Worm (Caenorhabditis elegans) whole organism, L4 larva: Measurements from ENCODE around the gene mlt-9.

Source experiments
- D1046.2 ChIP-seq: fragments of 200-800 bp; sonication (Bioruptor generic); IDR thresholded peaks from 2 replicates; pipeline ENCODE4 v1.3.6; 2022; ENCODE audit warnings: missing genetic modification characterization, missing compliant biosample characterization
- F26F4.8 ChIP-seq: fragments of 200-800 bp; sonication (Bioruptor generic); conservative IDR thresholded peaks from 2 replicates; pipeline ENCODE4 v1.3.6; 2022; ENCODE audit warnings: missing genetic modification characterization, missing compliant biosample characterization
- Y105C5A.15 ChIP-seq: fragments of 200-800 bp; sonication (Bioruptor generic); IDR thresholded peaks from 2 replicates; pipeline ENCODE4 v1.3.6; 2022; ENCODE audit warnings: missing genetic modification characterization, missing compliant biosample characterization
- Y5F2A.4 ChIP-seq: fragments of 200-800 bp; sonication (Bioruptor generic); optimal IDR thresholded peaks from 2 replicates; lab custom pipeline; 2018; ENCODE audit warnings: mild to moderate bottlenecking, missing genetic modification characterization, missing compliant biosample characterization
- ZK337.2 ChIP-seq: fragments of 200-800 bp; sonication (Bioruptor generic); IDR thresholded peaks from 2 replicates; pipeline ENCODE4 v1.3.6; 2022; ENCODE audit warnings: missing genetic modification reagents, missing genetic modification characterization, missing compliant biosample characterization
- aha-1 ChIP-seq: fragments of 150-350 bp; peaks from one replicate; lab custom pipeline; 2014; ENCODE audit warnings: missing biosample characterization, missing genetic modification characterization
- aly-2 ChIP-seq: sonication (generic microtip); optimal IDR thresholded peaks from 2 replicates; lab custom pipeline; 2018; ENCODE audit warnings: missing biosample characterization, missing genetic modification characterization
- ceh-62 ChIP-seq: sonication (generic microtip); optimal IDR thresholded peaks from 2 replicates; lab custom pipeline; 2017; ENCODE audit warnings: missing biosample characterization, missing genetic modification characterization
- ces-1 ChIP-seq: fragments of 150-350 bp; sonication (generic microtip); optimal IDR thresholded peaks from 4 replicates; lab custom pipeline; 2014; ENCODE audit warnings: missing biosample characterization, missing genetic modification reagents, missing genetic modification characterization
- ctbp-1 ChIP-seq: fragments of 200-800 bp; sonication (Bioruptor generic); IDR thresholded peaks from 2 replicates; pipeline ENCODE4 v1.3.6; 2022; ENCODE audit warnings: missing genetic modification reagents, missing genetic modification characterization, missing compliant biosample characterization
- egl-27 ChIP-seq: sonication (generic microtip); optimal IDR thresholded peaks from 3 replicates; lab custom pipeline; 2017; ENCODE audit warnings: missing biosample characterization, missing genetic modification reagents, missing genetic modification characterization
- egl-43 ChIP-seq: fragments of 200-800 bp; sonication (Bioruptor generic); IDR thresholded peaks from 2 replicates; pipeline ENCODE4 v1.3.6; 2022; ENCODE audit warnings: missing genetic modification reagents, missing genetic modification characterization, missing compliant biosample characterization
- fkh-10 ChIP-seq: fragments of 150-350 bp; optimal IDR thresholded peaks from 2 replicates; lab custom pipeline; 2014; ENCODE audit warnings: missing biosample characterization, missing genetic modification reagents, missing genetic modification characterization
- hlh-30 ChIP-seq: sonication (generic microtip); optimal IDR thresholded peaks from 2 replicates; lab custom pipeline; 2017; ENCODE audit warnings: antibody characterized with exemption, mild to moderate bottlenecking, missing genetic modification characterization, missing compliant biosample characterization; ENCODE audit not compliant: insufficient read depth
- lim-7 ChIP-seq: fragments of 200-800 bp; sonication (Bioruptor generic); IDR thresholded peaks from 2 replicates; pipeline ENCODE4 v1.3.6; 2022; ENCODE audit warnings: missing genetic modification characterization, missing compliant biosample characterization
- lin-15B ChIP-seq: fragments of 150-350 bp; sonication (generic microtip); optimal IDR thresholded peaks from 3 replicates; lab custom pipeline; 2014; ENCODE audit warnings: missing biosample characterization, missing genetic modification characterization
- lin-39 ChIP-seq: fragments of 150-350 bp; optimal IDR thresholded peaks from 2 replicates; lab custom pipeline; 2014; ENCODE audit warnings: missing biosample characterization, missing genetic modification reagents, missing genetic modification characterization
- madf-5 ChIP-seq, 2 experiments: fragments of 200-800 bp; sonication (Bioruptor generic); IDR thresholded peaks; 2 replicates each; pipeline ENCODE4 v1.3.6; 2022; ENCODE audit warnings: missing compliant biosample characterization in 2 of 2, missing genetic modification characterization in 2 of 2
- madf-9 ChIP-seq: fragments of 200-800 bp; sonication (Bioruptor generic); conservative IDR thresholded peaks from 2 replicates; pipeline ENCODE4 v1.3.6; 2022; ENCODE audit warnings: missing genetic modification reagents, missing genetic modification characterization, missing compliant biosample characterization
- mdl-1 ChIP-seq, 2 experiments: fragments of 150-350 bp in 1 of 2; sonication (generic microtip) in 1 of 2; optimal IDR thresholded peaks; 2 replicates each; lab custom pipeline; 2014 to 2017; ENCODE audit warnings: missing biosample characterization in 2 of 2, missing genetic modification characterization in 2 of 2
- mxl-2 ChIP-seq: fragments of 200-800 bp; sonication (Bioruptor generic); conservative IDR thresholded peaks from 2 replicates; pipeline ENCODE4 v1.3.6; 2022; ENCODE audit warnings: missing genetic modification reagents, missing genetic modification characterization, missing compliant biosample characterization
- nhr-11 ChIP-seq: fragments of 150-350 bp; optimal IDR thresholded peaks from 2 replicates; lab custom pipeline; 2014; ENCODE audit warnings: missing biosample characterization, missing genetic modification characterization
- nhr-111 ChIP-seq: fragments of 200-800 bp; sonication (Bioruptor generic); optimal IDR thresholded peaks from 2 replicates; lab custom pipeline; 2018; ENCODE audit warnings: mild to moderate bottlenecking, missing genetic modification characterization, missing compliant biosample characterization
- nhr-41 ChIP-seq: fragments of 200-800 bp; sonication (Bioruptor generic); IDR thresholded peaks from 2 replicates; pipeline ENCODE4 v1.3.6; 2022; ENCODE audit warnings: missing genetic modification reagents, missing genetic modification characterization, missing compliant biosample characterization
- nhr-42 ChIP-seq: fragments of 200-800 bp; sonication (Bioruptor generic); IDR thresholded peaks from 2 replicates; pipeline ENCODE4 v1.3.6; 2022; ENCODE audit warnings: missing genetic modification characterization, missing compliant biosample characterization
- nhr-76 ChIP-seq: fragments of 150-350 bp; optimal IDR thresholded peaks from 2 replicates; lab custom pipeline; 2014; ENCODE audit warnings: missing biosample characterization, missing genetic modification characterization
- pha-4 ChIP-seq, 2 experiments: fragments of 150-350 bp in 1 of 2; fragments of 200-800 bp in 1 of 2; sonication (Bioruptor generic) in 1 of 2; IDR thresholded peaks in 1 of 2; optimal IDR thresholded peaks in 1 of 2; 2 replicates each; pipeline versions ENCODE4 v1.3.6 to Lab custom; 2014 to 2022; ENCODE audit warnings: missing genetic modification characterization in 2 of 2, missing genetic modification reagents in 2 of 2, missing biosample characterization in 1 of 2, missing compliant biosample characterization in 1 of 2
- set-16 ChIP-seq: fragments of 200-800 bp; sonication (Bioruptor generic); IDR thresholded peaks from 2 replicates; pipeline ENCODE4 v1.3.6; 2022; ENCODE audit warnings: missing genetic modification reagents, missing genetic modification characterization, missing compliant biosample characterization
- tag-97 ChIP-seq: fragments of 200-800 bp; sonication (Bioruptor generic); IDR thresholded peaks from 2 replicates; pipeline ENCODE4 v1.3.6; 2022; ENCODE audit warnings: missing genetic modification characterization, missing compliant biosample characterization
- unc-130 ChIP-seq: sonication (generic microtip); optimal IDR thresholded peaks from 2 replicates; lab custom pipeline; 2016; ENCODE audit warnings: missing genetic modification reagents, missing genetic modification characterization, missing compliant biosample characterization
- unc-39 ChIP-seq: sonication (generic microtip); optimal IDR thresholded peaks from 2 replicates; lab custom pipeline; 2017; ENCODE audit warnings: missing biosample characterization, missing genetic modification characterization
- zfp-2 ChIP-seq: sonication (generic microtip); optimal IDR thresholded peaks from 2 replicates; lab custom pipeline; 2016; ENCODE audit warnings: mild to moderate bottlenecking, missing genetic modification characterization, missing compliant biosample characterization
- zfp-3 ChIP-seq: fragments of 200-800 bp; sonication (Bioruptor generic); conservative IDR thresholded peaks from 2 replicates; pipeline ENCODE4 v1.3.6; 2022; ENCODE audit warnings: missing genetic modification reagents, missing genetic modification characterization, missing compliant biosample characterization

Gene mlt-9

DNA sequence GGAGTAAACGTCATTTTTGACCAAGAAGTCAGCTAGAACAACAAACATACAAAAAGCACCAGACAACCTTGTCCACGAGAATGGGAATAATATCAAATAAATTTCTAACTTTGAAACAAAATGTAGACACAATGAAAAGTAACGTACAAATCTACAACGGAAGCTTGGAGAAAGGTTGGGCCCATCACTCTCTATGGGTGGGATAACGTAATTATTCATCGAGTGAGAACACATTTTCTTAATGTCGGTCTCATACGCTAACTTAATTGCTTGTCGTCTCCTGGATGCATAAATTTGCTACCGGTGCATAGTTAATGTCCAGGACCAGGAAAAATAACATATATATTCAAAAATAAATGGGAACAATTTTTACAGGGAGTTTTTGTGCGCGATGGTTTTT, 25.6 kb upstream of the mlt-9 start:
- no peak for TF ChIP-seq pha-4 (GFP tag; IDR thresholded peaks at IDR 0.05; lab: Robert Waterston, UW)
- no peak for TF ChIP-seq pha-4 (tag; optimal IDR thresholded peaks at IDR 0.05; lab: Kevin White, UChicago)
- no peak for TF ChIP-seq unc-39
- TF ChIP-seq unc-130 (GFP tag; lab: Kevin White, UChicago) = no peak
- no peak for TF ChIP-seq nhr-111
- TF ChIP-seq nhr-11 (tag; lab: Kevin White, UChicago) = no peak
- TF ChIP-seq tag-97 (GFP tag; lab: Robert Waterston, UW) = no peak
- no peak for TF ChIP-seq Y105C5A.15 (GFP tag; lab: Robert Waterston, UW)
- TF ChIP-seq set-16 (GFP tag; lab: Robert Waterston, UW) = no peak
- TF ChIP-seq Y5F2A.4 (GFP tag; lab: Kevin White, UChicago) = no peak
- no peak for TF ChIP-seq aha-1
- TF ChIP-seq, all 104 proteins: peak for 0

ce11 chrX:15132073-15132472, 24.5 kb upstream of the mlt-9 start:
- TF ChIP-seq set-16 (GFP tag; lab: Robert Waterston, UW) = peak; percentile 73
- TF ChIP-seq nhr-41 = no peak

DNA sequence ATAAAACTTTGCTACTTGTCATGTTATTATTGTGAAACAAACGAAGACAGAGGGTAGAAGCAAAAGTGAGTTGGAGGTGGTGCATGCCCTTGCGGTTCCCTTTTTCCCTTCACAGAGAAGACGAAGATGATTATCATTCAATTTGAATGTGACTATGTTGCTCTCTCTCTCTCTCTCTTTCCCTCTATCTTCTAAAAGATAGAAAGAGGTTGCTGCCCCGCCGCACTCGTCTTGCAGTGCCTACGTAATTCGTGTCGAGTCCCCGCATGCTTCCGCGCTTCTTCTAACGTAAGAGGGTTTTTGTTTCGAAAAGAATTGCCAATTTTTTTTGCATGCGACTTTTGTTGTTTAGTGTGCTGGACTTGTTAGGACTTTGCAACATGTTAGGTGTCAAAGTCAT, 20.6 kb upstream of the mlt-9 start:
- TF ChIP-seq nhr-76 = no peak
- no peak for TF ChIP-seq ceh-62
- TF ChIP-seq set-16 (GFP tag; lab: Robert Waterston, UW) = no peak
- no peak for TF ChIP-seq aly-2 (tag; lab: Kevin White, UChicago)
- no peak for TF ChIP-seq mxl-2
- TF ChIP-seq zfp-2 (tag; lab: Kevin White, UChicago) = no peak
- TF ChIP-seq zfp-3 = no peak
- TF ChIP-seq Y5F2A.4 (GFP tag; lab: Kevin White, UChicago) = no peak
- TF ChIP-seq mdl-1 (tag; optimal IDR thresholded peaks at IDR 0.05; lab: Kevin White, UChicago) = no peak
- TF ChIP-seq ctbp-1 (GFP tag; lab: Robert Waterston, UW) = peak; percentile 46; the same call in 1 of the 2 replicates
- no peak for TF ChIP-seq madf-9 (GFP tag; lab: Robert Waterston, UW)
- TF ChIP-seq fkh-10 (GFP tag; lab: Kevin White, UChicago) = peak; percentile 45

DNA sequence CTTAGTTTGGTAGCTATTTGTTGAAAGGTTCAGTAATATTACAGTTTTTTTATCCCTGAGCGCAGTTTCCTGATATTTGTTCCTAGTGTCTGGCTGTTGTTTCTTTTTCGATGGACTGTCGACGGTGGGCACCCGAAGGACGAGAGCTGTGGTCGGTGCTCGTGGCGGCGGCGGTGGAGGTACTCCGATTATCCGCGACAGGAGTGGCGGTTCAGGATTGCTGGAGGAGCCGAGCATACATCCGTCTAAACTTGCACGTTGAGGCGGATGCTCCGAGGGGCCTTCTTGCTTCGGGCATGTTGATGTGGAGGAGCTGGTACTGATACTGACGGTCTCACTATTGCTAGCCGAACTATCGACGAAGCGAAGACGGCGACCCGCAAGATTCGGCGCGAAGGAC, 19.7 kb upstream of the mlt-9 start:
- TF ChIP-seq egl-43 = 0 out of 2 replicates have a peak, but pooled peaks have one; percentile 43
- TF ChIP-seq aha-1 = peak; percentile 80
- TF ChIP-seq egl-27 (tag; lab: Kevin White, UChicago) = no peak
- TF ChIP-seq ZK337.2 (GFP tag; lab: Robert Waterston, UW) = no peak
- TF ChIP-seq set-16 (GFP tag; lab: Robert Waterston, UW) = peak; percentile 86
- TF ChIP-seq zfp-2 (tag; lab: Kevin White, UChicago) = no peak

ce11 chrX:15126736-15127135, 19.1 kb upstream of the mlt-9 start:
- TF ChIP-seq egl-43 (no peak), nhr-42 (GFP tag; lab: Robert Waterston, UW) (no peak), unc-39 (no peak), lim-7 (GFP tag; lab: Robert Waterston, UW) (no peak), lin-15B (tag; lab: Kevin White, UChicago) (no peak), aly-2 (tag; lab: Kevin White, UChicago) (no peak), F26F4.8 (GFP tag; lab: Robert Waterston, UW) (no peak)

DNA sequence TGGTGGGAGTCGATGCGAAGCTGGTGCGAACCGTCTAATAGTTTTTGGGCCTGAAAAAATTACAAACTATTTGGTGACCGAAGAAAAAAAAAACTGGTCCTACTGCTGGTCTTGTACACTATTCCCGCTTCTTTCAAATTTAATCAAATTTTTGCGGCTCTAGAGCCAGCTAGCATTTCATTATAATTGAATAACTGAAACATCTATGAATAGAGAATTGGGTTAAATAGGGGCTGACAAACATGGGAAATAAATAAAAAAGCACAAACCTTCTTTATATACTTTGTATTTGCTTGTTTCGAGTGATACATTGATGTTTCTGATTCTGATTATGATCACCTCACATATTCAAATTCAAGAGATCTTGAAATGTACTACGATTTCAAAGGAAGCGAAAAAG, 17.5 kb upstream of the mlt-9 start:
- TF ChIP-seq madf-9 (GFP tag; lab: Robert Waterston, UW) = no peak
- no peak for TF ChIP-seq hlh-30 (tag; lab: Kevin White, UChicago)
- peak; percentile 30 for TF ChIP-seq ces-1 (GFP tag; lab: Kevin White, UChicago)
- no peak for TF ChIP-seq madf-5 (GFP tag; IDR thresholded peaks at IDR 0.05; lab: Robert Waterston, UW)
- no peak for TF ChIP-seq lin-39 (tag; lab: Kevin White, UChicago)
- no peak for TF ChIP-seq D1046.2 (GFP tag; lab: Robert Waterston, UW)
- TF ChIP-seq, all 104 proteins: peak for 1
